Worm (Caenorhabditis elegans): ENCODE results near the gene K06A4.10.

K06A4.10 gene

ce11 chrV:9503152-9503817 lies 13.7 kb upstream of the K06A4.10 start (continued):
- no peak for TF ChIP-seq ces-1 (GFP tag; optimal IDR thresholded peaks at IDR 0.05)
- no peak for TF ChIP-seq fkh-4 (tag; optimal IDR thresholded peaks at IDR 0.05; ENCODE audit: borderline replicate concordance)
- TF ChIP-seq nhr-28 (tag; optimal IDR thresholded peaks at IDR 0.05), result no peak
- TF ChIP-seq ama-1 (optimal IDR thresholded peaks at IDR 0.05), result peak; percentile 5
- TF ChIP-seq nhr-71 (tag; optimal IDR thresholded peaks at IDR 0.05), result peak; percentile 87
- peak; percentile 10 for TF ChIP-seq jun-1 (tag; optimal IDR thresholded peaks at IDR 0.05)
- TF ChIP-seq unc-62 (GFP tag; optimal IDR thresholded peaks at IDR 0.05), result no peak
- TF ChIP-seq swsn-7 (tag; optimal IDR thresholded peaks at IDR 0.05), result peak; percentile 77
- TF ChIP-seq fkh-10 (GFP tag; optimal IDR thresholded peaks at IDR 0.05), result peak; percentile 40
- TF ChIP-seq lin-39 (tag; optimal IDR thresholded peaks at IDR 0.05), result peak; percentile 18
- TF ChIP-seq ceh-88 (GFP tag; IDR thresholded peaks at IDR 0.05), result 0 out of 2 replicates have a peak, but pooled peaks have one; percentile 20
- TF ChIP-seq lin-14 (GFP tag; optimal IDR thresholded peaks at IDR 0.05), result peak; percentile 81
- TF ChIP-seq nhr-11 (tag; optimal IDR thresholded peaks at IDR 0.05), result no peak
- TF ChIP-seq ztf-4 (tag; optimal IDR thresholded peaks at IDR 0.05), result peak; percentile 25
- TF ChIP-seq tbx-2 (tag; optimal IDR thresholded peaks at IDR 0.05), result peak; percentile 75
- TF ChIP-seq elt-2 (tag; optimal IDR thresholded peaks at IDR 0.05), result peak; percentile 68
- peak; percentile 70 for TF ChIP-seq irx-1 (tag; optimal IDR thresholded peaks at IDR 0.05)
- TF ChIP-seq mdl-1 (tag; optimal IDR thresholded peaks at IDR 0.05), result peak in 1 of 2 experiments; percentile 76
- no peak for TF ChIP-seq tlp-1 (tag; optimal IDR thresholded peaks at IDR 0.05)
- peak in 2 of 3 experiments; percentile 38 to 71 for TF ChIP-seq ceh-82 (tag; optimal IDR thresholded peaks at IDR 0.05)
- TF ChIP-seq efl-3 (GFP tag; optimal IDR thresholded peaks at IDR 0.05), result no peak
- peak; percentile 35 for TF ChIP-seq lir-3 (tag; optimal IDR thresholded peaks at IDR 0.05; ENCODE audit: poor library complexity)
- TF ChIP-seq blmp-1 (tag; optimal IDR thresholded peaks at IDR 0.05), result peak; percentile 1
- no peak for TF ChIP-seq sptf-1 (tag; optimal IDR thresholded peaks at IDR 0.05)
- TF ChIP-seq skn-1 (tag; optimal IDR thresholded peaks at IDR 0.05), result peak; percentile 48
- TF ChIP-seq pag-3 (tag; optimal IDR thresholded peaks at IDR 0.05; ENCODE audit: borderline replicate concordance, insufficient read depth), result no peak
- peak; percentile 49 for TF ChIP-seq C16A3.4 (tag; optimal IDR thresholded peaks at IDR 0.05)
- TF ChIP-seq ztf-11 (tag; optimal IDR thresholded peaks at IDR 0.05), result peak in 1 of 2 experiments; percentile 15
- no peak for TF ChIP-seq hlh-4 (tag; optimal IDR thresholded peaks at IDR 0.05)
- no peak for TF ChIP-seq lin-15B (tag; optimal IDR thresholded peaks at IDR 0.05)
- no peak for TF ChIP-seq ceh-63 (GFP tag; optimal IDR thresholded peaks at IDR 0.05)
- no peak for TF ChIP-seq pqm-1 (tag; optimal IDR thresholded peaks at IDR 0.05)
- TF ChIP-seq snu-23 (GFP tag; optimal IDR thresholded peaks at IDR 0.05), result peak; percentile 89

DNA sequence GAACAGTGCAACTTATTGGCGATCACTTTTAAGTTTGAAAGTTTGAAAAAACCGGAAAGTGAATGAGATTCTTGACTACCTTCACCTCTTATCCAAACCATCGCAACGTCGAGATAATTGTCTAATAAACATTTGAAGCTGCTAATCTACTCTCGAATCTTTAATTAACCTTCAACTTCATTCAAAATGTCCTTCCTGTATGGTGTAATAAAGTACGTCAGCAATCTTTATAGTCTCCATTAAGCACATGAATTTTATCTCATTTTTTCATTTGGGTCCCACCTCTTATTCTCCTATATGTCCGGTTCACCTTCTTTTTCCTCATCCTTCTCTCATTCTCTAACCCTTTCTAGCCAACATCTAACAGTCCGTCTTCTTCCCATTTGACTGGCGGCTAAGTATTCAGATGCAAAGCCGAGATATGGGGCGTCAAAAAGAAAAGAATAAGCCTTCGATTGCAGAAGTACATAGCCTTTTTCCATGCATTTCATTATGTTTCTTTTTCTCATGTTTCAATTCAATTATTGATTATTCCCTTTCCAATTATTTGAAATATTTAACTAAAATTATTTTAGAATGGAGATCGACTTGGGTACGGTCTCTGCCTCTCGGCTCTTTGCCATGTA lies 11.3 kb upstream of the K06A4.10 start, which contains the start of gene swt-5:
Gene swt-5 (plus strand): TSS at position 576 of the 626 bp plus-strand sequence.
- TF ChIP-seq tbx-2 (tag; optimal IDR thresholded peaks at IDR 0.05) (no peak), F16B12.6 (tag; optimal IDR thresholded peaks at IDR 0.05) (no peak), mep-1 (tag; optimal IDR thresholded peaks at IDR 0.05) (no peak), hpl-2 (GFP tag; optimal IDR thresholded peaks at IDR 0.05) (no peak), ztf-4 (tag; optimal IDR thresholded peaks at IDR 0.05) (no peak), pag-3 (tag; optimal IDR thresholded peaks at IDR 0.05; ENCODE audit: borderline replicate concordance, insufficient read depth) (no peak), unc-130 (tag; optimal IDR thresholded peaks at IDR 0.05) (no peak), egl-27 (tag; optimal IDR thresholded peaks at IDR 0.05) (no peak)

- TF ChIP-seq nhr-90 (tag; optimal IDR thresholded peaks at IDR 0.05; ENCODE audit: poor library complexity), result no peak
- peak; percentile 3 for TF ChIP-seq blmp-1 (tag; optimal IDR thresholded peaks at IDR 0.05)
- TF ChIP-seq hlh-17 (GFP tag; optimal IDR thresholded peaks at IDR 0.05; ENCODE audit: borderline replicate concordance), result no peak
Measured at ce11 chrV:9499295-9499694, 9.7 kb upstream of the K06A4.10 start.

All from whole organism, L1 larva.